Fruit fly (Drosophila melanogaster) whole organism, embryonic: Measurements from ENCODE around the gene CG3587.

ENCODE experiments used
- Aef1 ChIP-seq: fragments of 200-800 bp; sonication (Bioruptor generic); IDR thresholded peaks from 3 replicates; pipeline ENCODE4 v1.3.6; 2022; ENCODE audit warnings: missing biosample characterization, missing genetic modification characterization
- Antp ChIP-seq: fragments of 200-800 bp; sonication (Bioruptor generic); optimal IDR thresholded peaks from 3 replicates; lab custom pipeline; 2016; ENCODE audit warnings: missing biosample characterization, missing genetic modification characterization
- Atf-2 ChIP-seq: fragments of 200-800 bp; sonication (Bioruptor generic); optimal IDR thresholded peaks from 2 replicates; lab custom pipeline; 2016; ENCODE audit warnings: missing biosample characterization, missing genetic modification characterization
- CG10209 ChIP-seq: fragments of 200-800 bp; sonication (Bioruptor generic); optimal IDR thresholded peaks from 3 replicates; lab custom pipeline; 2017; ENCODE audit warnings: missing biosample characterization, mild to moderate bottlenecking, missing genetic modification characterization, missing genetic modification reagents
- CG10267 ChIP-seq: fragments of 200-800 bp; sonication (Bioruptor generic); optimal IDR thresholded peaks from 2 replicates; lab custom pipeline; 2018; ENCODE audit warnings: missing biosample characterization, mild to moderate bottlenecking, missing genetic modification characterization, moderate library complexity
- CG12071 ChIP-seq: fragments of 200-800 bp; sonication (Bioruptor generic); optimal IDR thresholded peaks from 3 replicates; lab custom pipeline; 2018; ENCODE audit warnings: missing biosample characterization, mild to moderate bottlenecking, missing genetic modification characterization
- CG12299 ChIP-seq: fragments of 200-800 bp; sonication (Bioruptor generic); optimal IDR thresholded peaks from 2 replicates; lab custom pipeline; 2018; ENCODE audit warnings: missing biosample characterization, mild to moderate bottlenecking, missing genetic modification characterization
- CG12769 ChIP-seq: fragments of 200-800 bp; sonication (Bioruptor generic); optimal IDR thresholded peaks from 2 replicates; lab custom pipeline; 2019; ENCODE audit warnings: missing biosample characterization, mild to moderate bottlenecking, missing genetic modification characterization, moderate library complexity
- CG15601 ChIP-seq: fragments of 200-800 bp; sonication (Bioruptor generic); optimal IDR thresholded peaks from 3 replicates; lab custom pipeline; 2019; ENCODE audit warnings: missing biosample characterization, mild to moderate bottlenecking, missing genetic modification characterization, moderate library complexity
- CG17568 ChIP-seq: fragments of 200-800 bp; sonication (Bioruptor generic); optimal IDR thresholded peaks from 2 replicates; lab custom pipeline; 2018; ENCODE audit warnings: missing biosample characterization, mild to moderate bottlenecking, missing genetic modification characterization, moderate library complexity
- CG2129 ChIP-seq: fragments of 200-800 bp; sonication (Bioruptor generic); IDR thresholded peaks from 2 replicates; pipeline ENCODE4 v1.3.6; 2022; ENCODE audit warnings: missing biosample characterization, missing genetic modification characterization; ENCODE audit not compliant: partially characterized antibody
- CG3281 ChIP-seq: fragments of 200-800 bp; sonication (Bioruptor generic); optimal IDR thresholded peaks from 3 replicates; lab custom pipeline; 2017; ENCODE audit warnings: missing biosample characterization, mild to moderate bottlenecking, missing genetic modification characterization
- CG4282 ChIP-seq: fragments of 200-800 bp; sonication (Bioruptor generic); optimal IDR thresholded peaks from 2 replicates; lab custom pipeline; 2016; ENCODE audit warnings: missing biosample characterization, missing genetic modification characterization
- CG4820 ChIP-seq: fragments of 200-800 bp; sonication (Bioruptor generic); optimal IDR thresholded peaks from 3 replicates; lab custom pipeline; 2016; ENCODE audit warnings: missing biosample characterization, missing genetic modification characterization
- CG5180 ChIP-seq: fragments of 200-800 bp; sonication (Bioruptor generic); optimal IDR thresholded peaks from 3 replicates; lab custom pipeline; 2017; ENCODE audit warnings: missing biosample characterization, missing genetic modification characterization, mild to moderate bottlenecking, moderate library complexity, missing genetic modification reagents
- CG7786 ChIP-seq: fragments of 200-800 bp; sonication (Bioruptor generic); optimal IDR thresholded peaks from 2 replicates; lab custom pipeline; 2016; ENCODE audit warnings: missing biosample characterization, missing genetic modification characterization
- CG8089 ChIP-seq: fragments of 200-800 bp; sonication (Bioruptor generic); optimal IDR thresholded peaks from 3 replicates; lab custom pipeline; 2016; ENCODE audit warnings: missing biosample characterization, missing genetic modification characterization
- CG9727 ChIP-seq: fragments of 200-800 bp; sonication (Bioruptor generic); optimal IDR thresholded peaks from 3 replicates; lab custom pipeline; 2017; ENCODE audit warnings: missing biosample characterization, mild to moderate bottlenecking, missing genetic modification characterization
- Fer3 ChIP-seq: fragments of 200-800 bp; sonication (Bioruptor generic); optimal IDR thresholded peaks from 2 replicates; lab custom pipeline; 2018; ENCODE audit warnings: missing biosample characterization, mild to moderate bottlenecking, missing genetic modification characterization, moderate library complexity
- Gsc ChIP-seq: fragments of 200-800 bp; sonication (Bioruptor generic); IDR thresholded peaks from 2 replicates; pipeline ENCODE4 v1.3.6; 2022; ENCODE audit warnings: missing biosample characterization, missing genetic modification characterization
- Gug ChIP-seq: fragments of 200-800 bp; sonication (Bioruptor generic); IDR thresholded peaks from 4 replicates; pipeline ENCODE4 v1.3.6; 2022; ENCODE audit warnings: missing biosample characterization, missing genetic modification characterization
- Hr39 ChIP-seq: fragments of >200 bp; optimal IDR thresholded peaks from 2 replicates; lab custom pipeline; 2017
- Hr78 ChIP-seq, 2 experiments: fragments of 200-800 bp in 1 of 2; fragments of >200 bp in 1 of 2; sonication (Bioruptor generic) in 1 of 2; optimal IDR thresholded peaks; 2 replicates each; lab custom pipeline; 2017 to 2019; ENCODE audit warnings: missing biosample characterization in 2 of 2, missing genetic modification characterization in 2 of 2, mild to moderate bottlenecking in 1 of 2, moderate library complexity in 1 of 2
- NFAT ChIP-seq: fragments of 200-800 bp; sonication (Bioruptor generic); IDR thresholded peaks from 2 replicates; pipeline ENCODE4 v1.3.6; 2022; ENCODE audit warnings: missing biosample characterization, missing genetic modification characterization
- Neu2 ChIP-seq: fragments of 200-800 bp; sonication (Bioruptor generic); optimal IDR thresholded peaks from 3 replicates; lab custom pipeline; 2016; ENCODE audit warnings: missing biosample characterization, missing genetic modification characterization, borderline replicate concordance
- Rfx ChIP-seq: fragments of 200-800 bp; sonication (Bioruptor generic); IDR thresholded peaks from 2 replicates; pipeline ENCODE4 v1.3.6; 2022; ENCODE audit warnings: missing biosample characterization, missing genetic modification characterization
- Sox102F ChIP-seq: fragments of 200-800 bp; sonication (Bioruptor generic); optimal IDR thresholded peaks from 2 replicates; lab custom pipeline; 2018; ENCODE audit warnings: missing biosample characterization, mild to moderate bottlenecking, missing genetic modification characterization, moderate library complexity
- Sry-δ ChIP-seq: fragments of 200-800 bp; sonication (Bioruptor generic); optimal IDR thresholded peaks from 2 replicates; lab custom pipeline; 2016; ENCODE audit warnings: missing biosample characterization, missing genetic modification characterization
- Taf1 ChIP-seq: fragments of 200-800 bp; sonication (Bioruptor generic); IDR thresholded peaks from 2 replicates; pipeline ENCODE4 v1.3.6; 2022; ENCODE audit warnings: missing biosample characterization, missing genetic modification characterization
- Trl ChIP-seq, 3 experiments: fragments of >200 bp in 2 of 3; fragments of 200-800 bp in 1 of 3; sonication (Bioruptor generic) in 1 of 3; optimal IDR thresholded peaks; 2 replicates in 1 of 3; 3 replicates in 2 of 3; lab custom pipeline; 2016 to 2017; ENCODE audit warnings: missing biosample characterization in 1 of 3, missing genetic modification characterization in 1 of 3
- Usf ChIP-seq: fragments of 200-800 bp; sonication (Bioruptor generic); optimal IDR thresholded peaks from 2 replicates; lab custom pipeline; 2017; ENCODE audit warnings: missing genotype, missing biosample characterization, missing genetic modification characterization
- bowl ChIP-seq: fragments of 200-800 bp; sonication (Bioruptor generic); IDR thresholded peaks from 2 replicates; pipeline ENCODE4 v1.3.6; 2022; ENCODE audit warnings: missing biosample characterization, missing genetic modification characterization
- cg ChIP-seq: fragments of 200-800 bp; sonication (Bioruptor generic); optimal IDR thresholded peaks from 3 replicates; lab custom pipeline; 2019; ENCODE audit warnings: missing biosample characterization, mild to moderate bottlenecking, missing genetic modification characterization, moderate library complexity
- chinmo ChIP-seq: fragments of 200-800 bp; sonication (Bioruptor generic); IDR thresholded peaks from 4 replicates; pipeline ENCODE4 v1.3.6; 2022; ENCODE audit warnings: missing biosample characterization, missing genetic modification characterization; ENCODE audit not compliant: partially characterized antibody
- crol ChIP-seq: fragments of 200-800 bp; sonication (Bioruptor generic); IDR thresholded peaks from 2 replicates; pipeline ENCODE4 v1.3.6; 2022; ENCODE audit warnings: missing biosample characterization, missing genetic modification characterization
- dan ChIP-seq: fragments of 200-800 bp; sonication (Bioruptor generic); IDR thresholded peaks from 2 replicates; pipeline ENCODE4 v1.3.6; 2022; ENCODE audit warnings: missing biosample characterization, missing genetic modification characterization
- dm ChIP-seq: fragments of 200-800 bp; sonication (Bioruptor generic); optimal IDR thresholded peaks from 3 replicates; lab custom pipeline; 2016; ENCODE audit warnings: missing biosample characterization, missing genetic modification characterization
- esg ChIP-seq: fragments of 200-800 bp; sonication (Bioruptor generic); conservative IDR thresholded peaks from 2 replicates; pipeline ENCODE4 v1.3.6; 2022; ENCODE audit warnings: missing biosample characterization, missing genetic modification characterization
- eyg ChIP-seq: fragments of 200-800 bp; sonication (Bioruptor generic); optimal IDR thresholded peaks from 3 replicates; lab custom pipeline; 2016; ENCODE audit warnings: missing biosample characterization, missing genetic modification characterization
- gce ChIP-seq: fragments of 200-800 bp; sonication (Bioruptor generic); IDR thresholded peaks from 3 replicates; pipeline ENCODE4 v1.3.6; 2022; ENCODE audit warnings: missing biosample characterization, missing genetic modification characterization
- gcm ChIP-seq: fragments of 200-800 bp; sonication (Bioruptor generic); optimal IDR thresholded peaks from 2 replicates; lab custom pipeline; 2019; ENCODE audit warnings: missing biosample characterization, mild to moderate bottlenecking, missing genetic modification characterization, moderate library complexity
- jigr1 ChIP-seq: fragments of 200-800 bp; sonication (Bioruptor generic); IDR thresholded peaks from 3 replicates; pipeline ENCODE4 v1.3.6; 2022; ENCODE audit warnings: missing biosample characterization, missing genetic modification characterization
- kay ChIP-seq: fragments of 200-800 bp; sonication (Bioruptor generic); optimal IDR thresholded peaks from 2 replicates; lab custom pipeline; 2016; ENCODE audit warnings: missing biosample characterization, missing genetic modification characterization
- klu ChIP-seq: fragments of 200-800 bp; sonication (Bioruptor generic); IDR thresholded peaks from 2 replicates; pipeline ENCODE4 v1.3.6; 2022; ENCODE audit warnings: missing biosample characterization, missing genetic modification characterization
- psq ChIP-seq: fragments of 200-800 bp; sonication (Bioruptor generic); optimal IDR thresholded peaks from 2 replicates; lab custom pipeline; 2017; ENCODE audit warnings: missing biosample characterization, missing genetic modification characterization
- repo ChIP-seq: fragments of 200-800 bp; sonication (Bioruptor generic); optimal IDR thresholded peaks from 2 replicates; lab custom pipeline; 2016; ENCODE audit warnings: missing biosample characterization, missing genetic modification characterization
- sisA ChIP-seq: fragments of 200-800 bp; sonication (Bioruptor generic); IDR thresholded peaks from 2 replicates; pipeline ENCODE4 v1.3.6; 2022; ENCODE audit warnings: missing biosample characterization, missing genetic modification characterization
- slbo ChIP-seq: fragments of 200-800 bp; sonication (Bioruptor generic); IDR thresholded peaks from 2 replicates; pipeline ENCODE4 v1.3.6; 2022; ENCODE audit warnings: missing biosample characterization, missing genetic modification characterization
- tll ChIP-seq, 2 experiments: fragments of 200-800 bp in 1 of 2; fragments of >200 bp in 1 of 2; sonication (Bioruptor generic) in 1 of 2; optimal IDR thresholded peaks; 2 replicates each; lab custom pipeline; 2017 to 2019; ENCODE audit warnings: missing biosample characterization in 2 of 2, missing genetic modification characterization in 2 of 2, mild to moderate bottlenecking in 1 of 2, moderate library complexity in 1 of 2
- ttk ChIP-seq: fragments of 200-800 bp; sonication (Bioruptor generic); IDR thresholded peaks from 2 replicates; pipeline ENCODE4 v2.1.2; 2022; ENCODE audit warnings: missing biosample characterization, missing genetic modification characterization

CG3587 gene

dm6 chrX:1940020-1940419 lies at the start of gene CG3587, which contains the start of gene CG3857 (continued):
- TF ChIP-seq CG12299 (tag; lab: Kevin White, UChicago) (peak; percentile 32), CG12769 (tag; lab: Kevin White, UChicago) (peak; percentile 87), crol (GFP tag; lab: Robert Waterston, UW) (no peak), Trl (optimal IDR thresholded peaks at IDR 0.05; lab: Kevin White, UChicago) (no peak), Trl (GFP tag; optimal IDR thresholded peaks at IDR 0.05; lab: Kevin White, UChicago) (peak; percentile 82), Gug (GFP tag; lab: Robert Waterston, UW) (peak; percentile 67; the same call in 3 of the 4 replicates), sisA (peak; percentile 66), CG15601 (tag; lab: Kevin White, UChicago) (peak; percentile 53), Aef1 (peak; percentile 74), Neu2 (GFP tag; lab: Kevin White, UChicago) (peak; percentile 6), jigr1 (GFP tag; lab: Robert Waterston, UW) (0 out of 3 replicates have a peak, but pooled peaks have one; percentile 14), tll (GFP tag; optimal IDR thresholded peaks at IDR 0.05; lab: Kevin White, UChicago) (peak in 1 of 2 experiments; percentile 82), Fer3 (tag; lab: Kevin White, UChicago) (peak; percentile 47), CG9727 (peak; percentile 76), Taf1 (peak; percentile 48; the same call in 1 of the 2 replicates), psq (GFP tag; lab: Kevin White, UChicago) (peak; percentile 18), Hr39 (no peak), chinmo (no peak), CG2129 (no peak), CG7786 (GFP tag; lab: Kevin White, UChicago) (peak; percentile 86), CG5180 (GFP tag; lab: Kevin White, UChicago) (peak; percentile 19), cg (GFP tag; lab: Kevin White, UChicago) (no peak), Antp (GFP tag; lab: Kevin White, UChicago) (peak; percentile 75), repo (GFP tag; lab: Kevin White, UChicago) (peak; percentile 64), CG4820 (peak; percentile 70), slbo (GFP tag; lab: Robert Waterston, UW) (peak; percentile 83), CG4282 (GFP tag; lab: Kevin White, UChicago) (peak; percentile 64), kay (GFP tag; lab: Kevin White, UChicago) (peak; percentile 16), NFAT (GFP tag; lab: Robert Waterston, UW) (peak; percentile 65), Hr78 (GFP tag; optimal IDR thresholded peaks at IDR 0.05; lab: Kevin White, UChicago) (peak in 1 of 2 experiments; percentile 17), Rfx (peak; percentile 78), CG10267 (tag; lab: Kevin White, UChicago) (peak; percentile 96), CG8089 (GFP tag; lab: Kevin White, UChicago) (peak; percentile 76), Sox102F (GFP tag; lab: Kevin White, UChicago) (peak; percentile 54), klu (GFP tag; lab: Robert Waterston, UW) (peak; percentile 57; the same call in 1 of the 2 replicates), esg (GFP tag; lab: Robert Waterston, UW) (peak; percentile 57), Atf-2 (GFP tag; lab: Kevin White, UChicago) (peak; percentile 84), CG12071 (GFP tag; lab: Kevin White, UChicago) (no peak), CG3281 (GFP tag; lab: Kevin White, UChicago) (peak; percentile 60), CG10209 (peak; percentile 71), gce (GFP tag; lab: Robert Waterston, UW) (no peak), bowl (GFP tag; lab: Robert Waterston, UW) (no peak), Gsc (GFP tag; lab: Robert Waterston, UW) (no peak), gcm (GFP tag; lab: Kevin White, UChicago) (peak; percentile 27), dan (GFP tag; lab: Robert Waterston, UW) (no peak), ttk (GFP tag; lab: Robert Waterston, UW) (peak; percentile 57), Usf (GFP tag; lab: Kevin White, UChicago) (peak; percentile 66), CG17568 (peak; percentile 46), dm (GFP tag; lab: Kevin White, UChicago) (peak; percentile 88), eyg (GFP tag; lab: Kevin White, UChicago) (peak; percentile 67), Sry-δ (peak; percentile 61)
